Fruit fly (Drosophila melanogaster): ENCODE measurements around the gene CG4239.

DNA sequence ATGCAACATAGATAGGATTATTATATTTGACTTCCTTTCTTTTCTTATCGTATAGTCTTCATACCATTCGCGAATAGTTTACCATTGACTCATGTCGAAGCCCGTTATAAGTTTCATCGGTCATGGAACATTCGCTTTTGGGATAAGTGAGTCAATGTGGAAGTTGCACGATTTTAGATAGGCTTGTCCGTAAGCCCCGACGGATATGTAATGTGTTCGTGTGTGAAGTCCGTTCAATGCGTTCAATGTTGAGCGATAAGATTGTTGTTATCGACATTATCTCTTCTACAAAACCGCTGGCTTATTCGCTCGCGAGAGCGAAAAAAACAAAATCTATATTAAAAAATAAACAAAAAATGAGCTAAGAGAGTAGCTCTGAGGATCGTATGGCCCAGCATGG lies 19.7 kb downstream of the CG4239 start, which contains the start of gene CG9981:
- TF ChIP-seq CG7987 (GFP tag; optimal IDR thresholded peaks at IDR 0.05) = no peak
- no peak for TF ChIP-seq mld (GFP tag; IDR thresholded peaks at IDR 0.05; ENCODE audit: partially characterized antibody)

Data from whole organism, embryonic.